Fruit fly (Drosophila melanogaster) whole organism, embryonic: ENCODE data around the gene Ice2.

ENCODE experiments used
- ATbp ChIP-seq: fragments of 200-800 bp; sonication (Bioruptor generic); optimal IDR thresholded peaks from 2 replicates; lab custom pipeline; 2017; ENCODE audit warnings: missing biosample characterization, mild to moderate bottlenecking, missing genetic modification characterization, missing genetic modification reagents
- Adf1 ChIP-seq: fragments of 200-800 bp; sonication (Bioruptor generic); IDR thresholded peaks from 2 replicates; pipeline ENCODE4 v1.3.6; 2022; ENCODE audit warnings: missing biosample characterization, missing genetic modification characterization
- Antp ChIP-seq: fragments of 200-800 bp; sonication (Bioruptor generic); optimal IDR thresholded peaks from 3 replicates; lab custom pipeline; 2016; ENCODE audit warnings: missing biosample characterization, missing genetic modification characterization
- Awh ChIP-seq: fragments of 200-800 bp; sonication (Bioruptor generic); IDR thresholded peaks from 2 replicates; pipeline ENCODE4, ENCODE4 v1.3.6; 2022; ENCODE audit warnings: missing biosample characterization, missing genetic modification characterization
- CG1024 ChIP-seq: fragments of 200-800 bp; sonication (Bioruptor generic); IDR thresholded peaks from 2 replicates; pipeline ENCODE4 v1.3.6; 2022; ENCODE audit warnings: missing biosample characterization, missing genetic modification characterization
- CG10654 ChIP-seq: fragments of 200-800 bp; sonication (Bioruptor generic); optimal IDR thresholded peaks from 2 replicates; lab custom pipeline; 2016; ENCODE audit warnings: missing biosample characterization, missing genetic modification characterization
- CG11560 ChIP-seq: fragments of 200-800 bp; sonication (Bioruptor generic); IDR thresholded peaks from 3 replicates; pipeline ENCODE4 v1.3.6; 2022; ENCODE audit warnings: missing biosample characterization, missing genetic modification characterization
- CG12071 ChIP-seq: fragments of 200-800 bp; sonication (Bioruptor generic); optimal IDR thresholded peaks from 3 replicates; lab custom pipeline; 2018; ENCODE audit warnings: missing biosample characterization, mild to moderate bottlenecking, missing genetic modification characterization
- CG14441 ChIP-seq: fragments of 200-800 bp; sonication (Bioruptor generic); IDR thresholded peaks from 2 replicates; pipeline ENCODE4 v1.3.6; 2022; ENCODE audit warnings: missing biosample characterization, missing genetic modification characterization
- CG14860 ChIP-seq: fragments of 200-800 bp; sonication (Bioruptor generic); IDR thresholded peaks from 3 replicates; pipeline ENCODE4 v1.3.6; 2022; ENCODE audit warnings: missing biosample characterization, missing genetic modification characterization; ENCODE audit not compliant: partially characterized antibody
- CG15011 ChIP-seq: fragments of 200-800 bp; sonication (Bioruptor generic); optimal IDR thresholded peaks from 3 replicates; lab custom pipeline; 2018; ENCODE audit warnings: missing biosample characterization, mild to moderate bottlenecking, missing genetic modification characterization
- CG17359 ChIP-seq: fragments of 200-800 bp; sonication (Bioruptor generic); optimal IDR thresholded peaks from 3 replicates; lab custom pipeline; 2018; ENCODE audit warnings: missing biosample characterization, mild to moderate bottlenecking, missing genetic modification characterization, moderate library complexity
- CG17829 ChIP-seq: fragments of 200-800 bp; optimal IDR thresholded peaks from 2 replicates; lab custom pipeline; 2019; ENCODE audit warnings: missing biosample characterization, mild to moderate bottlenecking, missing genetic modification characterization, moderate library complexity
- CG2120 ChIP-seq: fragments of 200-800 bp; sonication (Bioruptor generic); optimal IDR thresholded peaks from 3 replicates; lab custom pipeline; 2016; ENCODE audit warnings: missing biosample characterization, missing genetic modification characterization
- CG30403 ChIP-seq: fragments of 200-800 bp; sonication (Bioruptor generic); optimal IDR thresholded peaks from 3 replicates; lab custom pipeline; 2016; ENCODE audit warnings: missing biosample characterization, missing genetic modification characterization
- CG33213 ChIP-seq: fragments of 200-800 bp; sonication (Bioruptor generic); optimal IDR thresholded peaks from 3 replicates; lab custom pipeline; 2016; ENCODE audit warnings: missing biosample characterization, missing genetic modification characterization
- CG43689 ChIP-seq: fragments of 200-800 bp; sonication (Bioruptor generic); IDR thresholded peaks from 2 replicates; pipeline ENCODE4 v1.3.6; 2022; ENCODE audit warnings: missing biosample characterization, missing genetic modification characterization
- CG5180 ChIP-seq: fragments of 200-800 bp; sonication (Bioruptor generic); optimal IDR thresholded peaks from 3 replicates; lab custom pipeline; 2017; ENCODE audit warnings: missing biosample characterization, missing genetic modification characterization, mild to moderate bottlenecking, moderate library complexity, missing genetic modification reagents
- CG5953 ChIP-seq: fragments of 200-800 bp; sonication (Bioruptor generic); IDR thresholded peaks from 2 replicates; pipeline ENCODE4 v1.3.6; 2022; ENCODE audit warnings: missing biosample characterization, missing genetic modification characterization
- CG7372 ChIP-seq: fragments of 200-800 bp; sonication (Bioruptor generic); IDR thresholded peaks from 2 replicates; pipeline ENCODE4 v1.3.6; 2022; ENCODE audit warnings: missing biosample characterization, missing genetic modification characterization
- CG7786 ChIP-seq: fragments of 200-800 bp; sonication (Bioruptor generic); optimal IDR thresholded peaks from 2 replicates; lab custom pipeline; 2016; ENCODE audit warnings: missing biosample characterization, missing genetic modification characterization
- CG8944 ChIP-seq: fragments of 200-800 bp; sonication (Bioruptor generic); optimal IDR thresholded peaks from 3 replicates; lab custom pipeline; 2016; ENCODE audit warnings: missing biosample characterization, missing genetic modification characterization
- CG9932 ChIP-seq: fragments of 200-800 bp; sonication (Bioruptor generic); IDR thresholded peaks from 2 replicates; pipeline ENCODE4 v1.3.6; 2022; ENCODE audit warnings: missing biosample characterization, missing genetic modification characterization
- Dfd ChIP-seq, 2 experiments: fragments of >200 bp; optimal IDR thresholded peaks; 2 replicates each; lab custom pipeline; 2017; ENCODE audit warnings: missing biosample characterization in 2 of 2, missing genetic modification characterization in 2 of 2
- Dip2 ChIP-seq: fragments of 200-800 bp; sonication (Bioruptor generic); IDR thresholded peaks from 2 replicates; pipeline ENCODE4 v1.3.6; 2022; ENCODE audit warnings: missing biosample characterization, missing genetic modification characterization
- HLHmδ ChIP-seq: fragments of 200-800 bp; sonication (Bioruptor generic); optimal IDR thresholded peaks from 2 replicates; lab custom pipeline; 2018; ENCODE audit warnings: missing biosample characterization, mild to moderate bottlenecking, missing genetic modification characterization, moderate library complexity
- HmgZ ChIP-seq: fragments of 200-800 bp; sonication (Bioruptor generic); optimal IDR thresholded peaks from 2 replicates; lab custom pipeline; 2018; ENCODE audit warnings: missing biosample characterization, mild to moderate bottlenecking, missing genetic modification characterization
- Hmx ChIP-seq: fragments of 200-800 bp; sonication (Bioruptor generic); optimal IDR thresholded peaks from 2 replicates; lab custom pipeline; 2016; ENCODE audit warnings: missing biosample characterization, missing genetic modification characterization
- Hr39 ChIP-seq: fragments of >200 bp; optimal IDR thresholded peaks from 2 replicates; lab custom pipeline; 2017
- Lhr ChIP-seq: fragments of 200-800 bp; sonication (Bioruptor generic); optimal IDR thresholded peaks from 3 replicates; lab custom pipeline; 2017; ENCODE audit warnings: mild to moderate bottlenecking, missing biosample characterization, missing genetic modification reagents, missing genetic modification characterization
- Meics ChIP-seq: fragments of 200-800 bp; sonication (Bioruptor generic); optimal IDR thresholded peaks from 2 replicates; lab custom pipeline; 2017; ENCODE audit warnings: missing biosample characterization, mild to moderate bottlenecking, missing genetic modification characterization
- Optix ChIP-seq: fragments of 200-800 bp; sonication (Bioruptor generic); IDR thresholded peaks from 3 replicates; pipeline ENCODE4 v1.3.6; 2022; ENCODE audit warnings: missing biosample characterization, missing genetic modification characterization
- Sox102F ChIP-seq: fragments of 200-800 bp; sonication (Bioruptor generic); optimal IDR thresholded peaks from 2 replicates; lab custom pipeline; 2018; ENCODE audit warnings: missing biosample characterization, mild to moderate bottlenecking, missing genetic modification characterization, moderate library complexity
- Usf ChIP-seq: fragments of 200-800 bp; sonication (Bioruptor generic); optimal IDR thresholded peaks from 2 replicates; lab custom pipeline; 2017; ENCODE audit warnings: missing genotype, missing biosample characterization, missing genetic modification characterization
- ab ChIP-seq: fragments of 200-800 bp; sonication (Bioruptor generic); optimal IDR thresholded peaks from 2 replicates; lab custom pipeline; 2016; ENCODE audit warnings: missing biosample characterization, missing genetic modification characterization
- az2 ChIP-seq: fragments of 200-800 bp; sonication (Bioruptor generic); optimal IDR thresholded peaks from 3 replicates; lab custom pipeline; 2016; ENCODE audit warnings: missing biosample characterization, missing genetic modification characterization
- bab2 ChIP-seq: fragments of 200-800 bp; sonication (Bioruptor generic); optimal IDR thresholded peaks from 2 replicates; lab custom pipeline; 2016; ENCODE audit warnings: missing biosample characterization, missing genetic modification characterization
- dmrt11E ChIP-seq: fragments of 200-800 bp; sonication (Bioruptor generic); optimal IDR thresholded peaks from 3 replicates; lab custom pipeline; 2018; ENCODE audit warnings: missing biosample characterization, mild to moderate bottlenecking, missing genetic modification characterization, moderate library complexity
- eve ChIP-seq, 2 experiments: fragments of >200 bp; optimal IDR thresholded peaks; 2 replicates each; lab custom pipeline; 2017; ENCODE audit warnings: missing biosample characterization in 2 of 2, missing genetic modification characterization in 2 of 2
- exex ChIP-seq: fragments of 200-800 bp; sonication (Bioruptor generic); optimal IDR thresholded peaks from 4 replicates; lab custom pipeline; 2018; ENCODE audit warnings: missing biosample characterization, mild to moderate bottlenecking, missing genetic modification characterization, moderate library complexity
- fd3F ChIP-seq: fragments of 200-800 bp; sonication (Bioruptor generic); optimal IDR thresholded peaks from 2 replicates; lab custom pipeline; 2018; ENCODE audit warnings: missing biosample characterization, mild to moderate bottlenecking, missing genetic modification characterization, moderate library complexity
- gcm2 ChIP-seq: fragments of 200-800 bp; sonication (Bioruptor generic); optimal IDR thresholded peaks from 2 replicates; lab custom pipeline; 2016; ENCODE audit warnings: missing biosample characterization, missing genetic modification characterization
- grau ChIP-seq: fragments of 200-800 bp; optimal IDR thresholded peaks from 3 replicates; lab custom pipeline; 2019; ENCODE audit warnings: missing biosample characterization, mild to moderate bottlenecking, missing genetic modification characterization, moderate library complexity
- hkb ChIP-seq, 2 experiments: fragments of 200-800 bp in 1 of 2; fragments of >200 bp in 1 of 2; sonication (Bioruptor generic) in 1 of 2; IDR thresholded peaks in 1 of 2; optimal IDR thresholded peaks in 1 of 2; 2 replicates each; pipeline versions ENCODE4 v1.3.6 to Lab custom; 2017 to 2022; ENCODE audit warnings: missing biosample characterization in 1 of 2, missing genetic modification characterization in 1 of 2
- lmd ChIP-seq: fragments of 200-800 bp; sonication (Bioruptor generic); IDR thresholded peaks from 2 replicates; pipeline ENCODE4 v1.3.6; 2022; ENCODE audit warnings: missing biosample characterization, missing genetic modification characterization
- nau ChIP-seq: fragments of 200-800 bp; sonication (Bioruptor generic); optimal IDR thresholded peaks from 3 replicates; lab custom pipeline; 2017; ENCODE audit warnings: missing biosample characterization, mild to moderate bottlenecking, missing genetic modification characterization, missing genetic modification reagents
- p53 ChIP-seq: fragments of 200-800 bp; sonication (Bioruptor generic); optimal IDR thresholded peaks from 2 replicates; lab custom pipeline; 2016; ENCODE audit warnings: missing biosample characterization, missing genetic modification characterization
- tin ChIP-seq: fragments of 200-800 bp; sonication (Bioruptor generic); optimal IDR thresholded peaks from 3 replicates; lab custom pipeline; 2016; ENCODE audit warnings: missing biosample characterization, missing genetic modification characterization
- trem ChIP-seq: fragments of 200-800 bp; optimal IDR thresholded peaks from 3 replicates; lab custom pipeline; 2019; ENCODE audit warnings: missing biosample characterization, mild to moderate bottlenecking, missing genetic modification characterization, moderate library complexity
- zfh1 ChIP-seq: fragments of 200-800 bp; sonication (Bioruptor generic); IDR thresholded peaks from 3 replicates; pipeline ENCODE4 v1.3.6; 2022; ENCODE audit warnings: missing biosample characterization, missing genetic modification characterization

The Ice2 gene

dm6 chr3R:21107907-21108591, 22.0 kb upstream of the Ice2 start, which contains the start of the genes Sec15 and rtet (continued):
- TF ChIP-seq bab2 (GFP tag; lab: Kevin White, UChicago) (peak; percentile 28), Optix (peak; percentile 54; the same call in 2 of the 3 replicates), tin (GFP tag; lab: Kevin White, UChicago) (peak; percentile 61), CG30403 (peak; percentile 55), CG17829 (peak; percentile 67), gcm2 (GFP tag; lab: Kevin White, UChicago) (no peak), ATbp (GFP tag; lab: Kevin White, UChicago) (no peak), Adf1 (GFP tag; lab: Robert Waterston, UW) (no peak), Awh (GFP tag; lab: Robert Waterston, UW) (no peak), CG7786 (GFP tag; lab: Kevin White, UChicago) (peak; percentile 35), ab (GFP tag; lab: Kevin White, UChicago) (no peak), grau (tag; lab: Kevin White, UChicago) (peak; percentile 71), CG5180 (no peak), CG5953 (GFP tag; lab: Robert Waterston, UW) (0 out of 2 replicates have a peak, but pooled peaks have one; percentile 16), CG10654 (GFP tag; lab: Kevin White, UChicago) (peak; percentile 40), CG12071 (GFP tag; lab: Kevin White, UChicago) (no peak), eve (GFP tag; optimal IDR thresholded peaks at IDR 0.05; lab: Kevin White, UChicago) (no peak), HLHmδ (GFP tag; lab: Kevin White, UChicago) (no peak), trem (tag; lab: Kevin White, UChicago) (peak; percentile 48), p53 (GFP tag; lab: Kevin White, UChicago) (no peak), zfh1 (peak; percentile 48; the same call in 2 of the 3 replicates), Lhr (GFP tag; lab: Kevin White, UChicago) (no peak), Sox102F (GFP tag; lab: Kevin White, UChicago) (peak; percentile 78), Antp (GFP tag; lab: Kevin White, UChicago) (no peak), CG9932 (GFP tag; lab: Robert Waterston, UW) (peak; percentile 57), CG15011 (GFP tag; lab: Kevin White, UChicago) (no peak), az2 (peak; percentile 33), CG1024 (GFP tag; lab: Robert Waterston, UW) (peak; percentile 48; the same call in 1 of the 2 replicates), dmrt11E (tag; lab: Kevin White, UChicago) (peak; percentile 76), lmd (peak; percentile 67), CG11560 (tag; lab: Robert Waterston, UW) (peak; percentile 95), Hr39 (lab: Kevin White, UChicago) (no peak), Meics (GFP tag; lab: Kevin White, UChicago) (peak; percentile 62), CG17359 (tag; lab: Kevin White, UChicago) (peak; percentile 63), exex (tag; lab: Kevin White, UChicago) (peak; percentile 66), CG2120 (peak; percentile 84), HmgZ (tag; lab: Kevin White, UChicago) (peak; percentile 64), CG14860 (GFP tag; lab: Robert Waterston, UW) (peak; percentile 43; the same call in 2 of the 3 replicates), CG33213 (no peak), Usf (peak; percentile 40), nau (GFP tag; lab: Kevin White, UChicago) (no peak), Dip2 (GFP tag; lab: Robert Waterston, UW) (no peak), fd3F (GFP tag; lab: Kevin White, UChicago) (no peak), CG14441 (GFP tag; lab: Robert Waterston, UW) (peak; percentile 58), CG8944 (no peak), CG43689 (GFP tag; lab: Robert Waterston, UW) (no peak), Hmx (no peak), hkb (optimal IDR thresholded peaks at IDR 0.05; lab: Kevin White, UChicago) (no peak), hkb (GFP tag; IDR thresholded peaks at IDR 0.05; lab: Robert Waterston, UW) (0 out of 2 replicates have a peak, but pooled peaks have one; percentile 35), CG7372 (GFP tag; lab: Robert Waterston, UW) (no peak), Dfd (GFP tag; optimal IDR thresholded peaks at IDR 0.05; lab: Kevin White, UChicago) (no peak)
